Worm (Caenorhabditis elegans) whole organism, L3 larva: Measurements from ENCODE around the gene kin-29.

Experiments
- snpc-4 ChIP-seq: fragments of 150-350 bp; optimal IDR thresholded peaks from 2 replicates; lab custom pipeline; 2014; ENCODE audit warnings: missing biosample characterization, missing genetic modification characterization
- ztf-11 ChIP-seq: fragments of 150-350 bp; optimal IDR thresholded peaks from 2 replicates; lab custom pipeline; 2014; ENCODE audit warnings: missing biosample characterization, missing genetic modification characterization

- no peak for TF ChIP-seq ztf-11 (tag; lab: Kevin White, UChicago)
- TF ChIP-seq snpc-4 (tag; lab: Kevin White, UChicago) = no peak
Measured at ce11 chrX:2826337-2826736, 25.9 kb downstream of the kin-29 start.
